Worm (Caenorhabditis elegans) whole organism, L4/young adult: ENCODE measurements around the gene srbc-27.

ENCODE experiments used
- W03F9.2 ChIP-seq: fragments of 150-350 bp; optimal IDR thresholded peaks from 2 replicates; lab custom pipeline; 2014; ENCODE audit warnings: missing biosample characterization, missing genetic modification characterization
- dao-5 ChIP-seq: sonication (generic microtip); optimal IDR thresholded peaks from 2 replicates; lab custom pipeline; 2016; ENCODE audit warnings: missing genotype, missing genetic modification characterization, moderate library complexity, missing compliant biosample characterization
- him-1 ChIP-seq: sonication (generic microtip); optimal IDR thresholded peaks from 2 replicates; lab custom pipeline; 2016; ENCODE audit warnings: missing genotype, missing genetic modification reagents, missing genetic modification characterization, missing compliant biosample characterization

ce11 chrV:17430066-17430465 is 937 bp upstream of the srbc-27 start, which contains the start of gene T27C5.10:
- TF ChIP-seq him-1 (tag; lab: Kevin White, UChicago) (no peak), W03F9.2 (tag; lab: Kevin White, UChicago) (no peak), dao-5 (tag; lab: Kevin White, UChicago) (no peak)
